Worm (Caenorhabditis elegans) whole organism, late embryonic: Measurements from ENCODE around the gene cutl-19.

Experiments
- C08G9.2 ChIP-seq: sonication (generic microtip); optimal IDR thresholded peaks from 2 replicates; lab custom pipeline; 2016; ENCODE audit warnings: mild to moderate bottlenecking, missing genetic modification characterization, moderate library complexity, missing compliant biosample characterization
- C38D4.7 ChIP-seq: fragments of 200-800 bp; sonication (Bioruptor generic); optimal IDR thresholded peaks from 2 replicates; lab custom pipeline; 2018; ENCODE audit warnings: mild to moderate bottlenecking, missing genetic modification characterization, moderate library complexity, missing compliant biosample characterization
- F13H6.1 ChIP-seq: sonication (generic microtip); optimal IDR thresholded peaks from 2 replicates; lab custom pipeline; 2016; ENCODE audit warnings: missing genetic modification characterization, missing compliant biosample characterization
- K02D7.2 ChIP-seq: sonication (generic microtip); optimal IDR thresholded peaks from 2 replicates; lab custom pipeline; 2017; ENCODE audit warnings: mild to moderate bottlenecking, missing genetic modification characterization, missing compliant biosample characterization
- K09A11.1 ChIP-seq: sonication (generic microtip); optimal IDR thresholded peaks from 2 replicates; lab custom pipeline; 2017; ENCODE audit warnings: antibody characterized with exemption, mild to moderate bottlenecking, missing genetic modification characterization, missing compliant biosample characterization; ENCODE audit not compliant: insufficient read depth
- T23F11.4 ChIP-seq: fragments of 200-800 bp; sonication (Bioruptor generic); optimal IDR thresholded peaks from 2 replicates; lab custom pipeline; 2018; ENCODE audit warnings: mild to moderate bottlenecking, missing genetic modification characterization, missing compliant biosample characterization
- ahr-1 ChIP-seq: sonication (generic microtip); optimal IDR thresholded peaks from 2 replicates; lab custom pipeline; 2016; ENCODE audit warnings: missing genetic modification characterization, missing compliant biosample characterization
- ama-1 ChIP-seq: fragments of 150-350 bp; optimal IDR thresholded peaks from 2 replicates; lab custom pipeline; 2014
- ceh-14 ChIP-seq: sonication (generic microtip); optimal IDR thresholded peaks from 2 replicates; lab custom pipeline; 2016; ENCODE audit warnings: missing genotype, missing genetic modification characterization, missing compliant biosample characterization
- ceh-18 ChIP-seq: sonication (generic microtip); optimal IDR thresholded peaks from 2 replicates; lab custom pipeline; 2016; ENCODE audit warnings: missing genetic modification characterization, missing compliant biosample characterization
- ceh-24 ChIP-seq: sonication (generic microtip); optimal IDR thresholded peaks from 2 replicates; lab custom pipeline; 2016; ENCODE audit warnings: mild to moderate bottlenecking, missing genetic modification characterization, missing compliant biosample characterization
- ceh-30 ChIP-seq: fragments of 150-350 bp; optimal IDR thresholded peaks from 2 replicates; lab custom pipeline; 2014; ENCODE audit warnings: missing biosample characterization, missing genetic modification characterization
- ceh-45 ChIP-seq: fragments of 200-800 bp; sonication (Bioruptor generic); IDR thresholded peaks from 2 replicates; pipeline ENCODE4 v1.3.6; 2022; ENCODE audit warnings: missing genetic modification reagents, missing genetic modification characterization, missing compliant biosample characterization
- ceh-48 ChIP-seq: sonication (generic microtip); optimal IDR thresholded peaks from 2 replicates; lab custom pipeline; 2016; ENCODE audit warnings: missing genetic modification characterization, inconsistent platforms, missing compliant biosample characterization
- ceh-9 ChIP-seq: sonication (generic microtip); optimal IDR thresholded peaks from 2 replicates; lab custom pipeline; 2016; ENCODE audit warnings: mild to moderate bottlenecking, missing genetic modification characterization, inconsistent platforms, missing compliant biosample characterization
- elt-2 ChIP-seq: sonication (generic microtip); optimal IDR thresholded peaks from 2 replicates; lab custom pipeline; 2016; ENCODE audit warnings: missing genetic modification reagents, missing genetic modification characterization, missing compliant biosample characterization
- fax-1 ChIP-seq: sonication (generic microtip); optimal IDR thresholded peaks from 2 replicates; lab custom pipeline; 2016; ENCODE audit warnings: missing genotype, missing genetic modification characterization, missing compliant biosample characterization
- fkh-10 ChIP-seq: fragments of 150-350 bp; optimal IDR thresholded peaks from 2 replicates; lab custom pipeline; 2014; ENCODE audit warnings: missing biosample characterization, missing genetic modification reagents, missing genetic modification characterization
- fkh-6 ChIP-seq: sonication (generic microtip); optimal IDR thresholded peaks from 2 replicates; lab custom pipeline; 2016; ENCODE audit warnings: missing genetic modification characterization, missing compliant biosample characterization
- hlh-13 ChIP-seq: fragments of 200-800 bp; sonication (Bioruptor generic); optimal IDR thresholded peaks from 2 replicates; lab custom pipeline; 2018; ENCODE audit warnings: mild to moderate bottlenecking, missing genetic modification characterization, missing compliant biosample characterization
- lim-6 ChIP-seq: sonication (generic microtip); optimal IDR thresholded peaks from 2 replicates; lab custom pipeline; 2016; ENCODE audit warnings: missing genetic modification characterization, missing compliant biosample characterization
- lin-11 ChIP-seq: fragments of 200-800 bp; sonication (Bioruptor generic); optimal IDR thresholded peaks from 2 replicates; lab custom pipeline; 2018; ENCODE audit warnings: mild to moderate bottlenecking, missing genetic modification characterization, missing compliant biosample characterization
- nfya-1 ChIP-seq: sonication (generic microtip); optimal IDR thresholded peaks from 2 replicates; lab custom pipeline; 2017; ENCODE audit warnings: missing genetic modification characterization, mild to moderate bottlenecking, missing compliant biosample characterization, antibody characterized with exemption, moderate library complexity
- npax-4 ChIP-seq: sonication (generic microtip); optimal IDR thresholded peaks from 2 replicates; lab custom pipeline; 2016; ENCODE audit warnings: missing genetic modification characterization, missing compliant biosample characterization
- odd-2 ChIP-seq: sonication (generic microtip); optimal IDR thresholded peaks from 2 replicates; lab custom pipeline; 2017; ENCODE audit warnings: antibody characterized with exemption, mild to moderate bottlenecking, missing genetic modification characterization, missing compliant biosample characterization
- pax-1 ChIP-seq: fragments of 150-350 bp; optimal IDR thresholded peaks from 2 replicates; lab custom pipeline; 2014; ENCODE audit warnings: missing biosample characterization, missing genetic modification characterization
- pha-4 ChIP-seq: fragments of 150-350 bp; optimal IDR thresholded peaks from 2 replicates; lab custom pipeline; 2018; ENCODE audit warnings: missing biosample characterization, missing genetic modification reagents, missing genetic modification characterization
- pqm-1 ChIP-seq: sonication (generic microtip); optimal IDR thresholded peaks from 2 replicates; lab custom pipeline; 2016; ENCODE audit warnings: missing genetic modification characterization, missing compliant biosample characterization
- pros-1 ChIP-seq: fragments of 150-350 bp; optimal IDR thresholded peaks from 2 replicates; lab custom pipeline; 2014; ENCODE audit warnings: missing biosample characterization, missing genetic modification reagents, missing genetic modification characterization
- ref-2 ChIP-seq: sonication (generic microtip); optimal IDR thresholded peaks from 2 replicates; lab custom pipeline; 2016; ENCODE audit warnings: missing genetic modification characterization, missing compliant biosample characterization
- sdc-2 ChIP-seq: sonication (generic microtip); optimal IDR thresholded peaks from 2 replicates; lab custom pipeline; 2016; ENCODE audit warnings: missing genotype, missing genetic modification characterization, missing compliant biosample characterization
- sox-2 ChIP-seq: fragments of 200-800 bp; sonication (Bioruptor generic); IDR thresholded peaks from 2 replicates; pipeline ENCODE4 v1.3.6; 2022; ENCODE audit warnings: missing genetic modification reagents, missing genetic modification characterization, missing compliant biosample characterization
- sox-4 ChIP-seq: sonication (generic microtip); optimal IDR thresholded peaks from 2 replicates; lab custom pipeline; 2017; ENCODE audit warnings: mild to moderate bottlenecking, missing genetic modification characterization, inconsistent platforms, missing compliant biosample characterization
- syd-9 ChIP-seq: sonication (generic microtip); optimal IDR thresholded peaks from 2 replicates; lab custom pipeline; 2016; ENCODE audit warnings: mild to moderate bottlenecking, missing genetic modification characterization, moderate library complexity, missing compliant biosample characterization
- tbx-2 ChIP-seq: sonication (generic microtip); optimal IDR thresholded peaks from 2 replicates; lab custom pipeline; 2016; ENCODE audit warnings: missing genetic modification characterization, missing compliant biosample characterization
- ttx-3 ChIP-seq: sonication (generic microtip); optimal IDR thresholded peaks from 2 replicates; lab custom pipeline; 2016; ENCODE audit warnings: missing genetic modification reagents, missing genetic modification characterization, missing compliant biosample characterization
- unc-3 ChIP-seq, 2 experiments: fragments of 200-800 bp in 1 of 2; sonication (Bioruptor generic) in 1 of 2; sonication (generic microtip) in 1 of 2; conservative IDR thresholded peaks in 1 of 2; optimal IDR thresholded peaks in 1 of 2; 2 replicates each; pipeline versions ENCODE4 v1.3.6 to Lab custom; 2016 to 2022; ENCODE audit warnings: missing compliant biosample characterization in 2 of 2, missing genetic modification characterization in 2 of 2, missing genetic modification reagents in 1 of 2
- unc-42 ChIP-seq: sonication (generic microtip); optimal IDR thresholded peaks from 2 replicates; lab custom pipeline; 2016; ENCODE audit warnings: missing genotype, missing genetic modification characterization, missing compliant biosample characterization
- unc-55 ChIP-seq: sonication (generic microtip); optimal IDR thresholded peaks from 2 replicates; lab custom pipeline; 2017; ENCODE audit warnings: missing biosample characterization, missing genetic modification reagents, missing genetic modification characterization
- unc-86 ChIP-seq: sonication (generic microtip); optimal IDR thresholded peaks from 2 replicates; lab custom pipeline; 2016; ENCODE audit warnings: missing genetic modification characterization, missing compliant biosample characterization

The cutl-19 gene

DNA sequence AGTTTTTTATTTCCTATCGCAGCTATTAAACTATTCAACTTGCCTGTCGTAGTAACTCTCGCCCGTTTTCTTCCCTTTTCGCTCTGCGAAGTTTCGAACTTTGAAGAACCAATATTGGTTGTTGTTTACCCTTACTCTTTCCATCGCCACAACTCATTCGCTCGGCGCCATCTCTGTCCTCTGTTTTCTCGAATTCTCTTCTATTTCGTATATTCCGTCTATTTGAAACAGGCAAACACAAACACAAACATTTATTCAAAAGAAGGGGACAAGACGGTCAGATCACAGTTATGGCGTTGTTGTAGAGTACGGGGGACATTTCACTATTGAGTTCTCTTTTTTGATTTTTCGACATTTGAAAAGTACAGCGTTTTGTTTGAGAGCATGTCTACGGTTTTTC, 5.4 kb upstream of the cutl-19 start:
- no peak for TF ChIP-seq nfya-1 (tag; lab: Kevin White, UChicago)
- TF ChIP-seq fkh-6: no peak
- TF ChIP-seq ceh-9 (tag; lab: Kevin White, UChicago): no peak
- no peak for TF ChIP-seq ceh-24
- TF ChIP-seq ceh-18 (tag; lab: Kevin White, UChicago): no peak
- TF ChIP-seq elt-2 (tag; lab: Kevin White, UChicago): no peak
- TF ChIP-seq K09A11.1 (tag; lab: Kevin White, UChicago): no peak
- no peak for TF ChIP-seq ama-1 (lab: Kevin White, UChicago)
- no peak for TF ChIP-seq sdc-2 (tag; lab: Kevin White, UChicago)
- no peak for TF ChIP-seq T23F11.4
- TF ChIP-seq K02D7.2 (tag; lab: Kevin White, UChicago): no peak
- no peak for TF ChIP-seq ceh-30
- no peak for TF ChIP-seq lin-11 (tag; lab: Kevin White, UChicago)
- no peak for TF ChIP-seq pqm-1
- no peak for TF ChIP-seq ref-2 (tag; lab: Kevin White, UChicago)

DNA sequence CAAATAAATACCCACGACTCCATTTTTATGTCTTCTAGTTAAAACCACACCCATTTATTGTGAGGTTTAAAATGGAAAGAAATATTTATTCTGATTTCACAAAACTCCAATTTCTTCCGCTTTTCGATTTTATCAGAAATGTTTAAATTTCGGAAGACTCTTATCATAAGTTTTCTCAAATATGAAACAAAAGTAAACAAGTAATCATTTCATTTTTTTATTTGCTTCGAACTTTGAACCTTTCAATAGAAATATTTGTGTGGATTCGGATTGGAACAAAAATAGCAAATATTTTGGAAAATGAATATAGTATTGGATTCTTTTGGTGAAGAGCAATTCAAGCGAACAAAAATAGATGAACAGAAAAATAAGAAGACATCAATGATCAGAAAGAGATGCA, 4.4 kb upstream of the cutl-19 start:
- no peak for TF ChIP-seq sox-2 (GFP tag; lab: Robert Waterston, UW)
- TF ChIP-seq, all 69 proteins: peak for 0

DNA sequence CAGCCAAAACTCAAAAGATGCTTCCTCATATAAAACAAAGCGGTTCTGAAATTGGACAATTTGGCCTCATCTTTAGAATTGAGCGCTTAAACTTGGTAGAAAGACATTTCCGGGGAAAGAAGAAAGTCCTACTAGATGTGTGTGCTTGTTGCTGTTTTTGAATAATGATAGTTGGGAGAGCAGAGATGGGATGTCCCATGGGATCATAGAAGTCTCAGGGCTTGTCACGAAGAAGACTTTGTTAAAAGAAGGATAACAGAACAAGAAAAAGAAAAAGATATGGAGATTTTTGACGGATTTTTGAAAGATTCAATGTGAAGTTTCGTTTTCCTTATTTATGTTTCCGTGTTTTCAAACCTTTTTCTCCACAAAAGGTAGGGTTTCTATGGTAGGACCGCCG, 1.3 kb upstream of the cutl-19 start, which contains the start of gene ZC155.2:
Gene ZC155.2, plus strand, starts transcription at position 301 of the 400 bp plus-strand sequence.
- TF ChIP-seq unc-3 (GFP tag; conservative IDR thresholded peaks at IDR 0.05; lab: Robert Waterston, UW) (no peak), unc-3 (tag; optimal IDR thresholded peaks at IDR 0.05; lab: Kevin White, UChicago) (peak; percentile 33), ref-2 (tag; lab: Kevin White, UChicago) (no peak), F13H6.1 (tag; lab: Kevin White, UChicago) (no peak)

- TF ChIP-seq unc-3 (GFP tag; conservative IDR thresholded peaks at IDR 0.05; lab: Robert Waterston, UW) (no peak), unc-3 (tag; optimal IDR thresholded peaks at IDR 0.05; lab: Kevin White, UChicago) (no peak), fkh-10 (GFP tag; lab: Kevin White, UChicago) (no peak), syd-9 (tag; lab: Kevin White, UChicago) (no peak), ahr-1 (no peak), ceh-14 (tag; lab: Kevin White, UChicago) (no peak), npax-4 (tag; lab: Kevin White, UChicago) (no peak), ceh-24 (no peak), lim-6 (tag; lab: Kevin White, UChicago) (no peak), ceh-18 (tag; lab: Kevin White, UChicago) (no peak), ceh-45 (GFP tag; lab: Robert Waterston, UW) (no peak), pha-4 (no peak), unc-42 (tag; lab: Kevin White, UChicago) (no peak), sdc-2 (tag; lab: Kevin White, UChicago) (no peak), C08G9.2 (tag; lab: Kevin White, UChicago) (no peak)
These were observed 2.0 kb downstream of the cutl-19 start, which contains the start of gene ZC155.4 for ce11 chrIII:5215375-5215774. Gene ZC155.4 (minus strand): TSS chrIII:5215475.

ce11 chrIII:5214162-5214561, 3.2 kb downstream of the cutl-19 start:
- no peak for TF ChIP-seq ttx-3 (tag; lab: Kevin White, UChicago)
- TF ChIP-seq ceh-48 (tag; lab: Kevin White, UChicago): no peak
- no peak for TF ChIP-seq sox-4 (tag; lab: Kevin White, UChicago)
- no peak for TF ChIP-seq hlh-13 (GFP tag; lab: Kevin White, UChicago)
- no peak for TF ChIP-seq C38D4.7 (GFP tag; lab: Kevin White, UChicago)
- TF ChIP-seq tbx-2 (tag; lab: Kevin White, UChicago): no peak
- TF ChIP-seq fax-1 (tag; lab: Kevin White, UChicago): no peak
- no peak for TF ChIP-seq pax-1 (tag; lab: Kevin White, UChicago)
- no peak for TF ChIP-seq ahr-1
- no peak for TF ChIP-seq unc-86 (tag; lab: Kevin White, UChicago)
- TF ChIP-seq unc-55 (GFP tag; lab: Kevin White, UChicago): no peak
- no peak for TF ChIP-seq pros-1 (tag; lab: Kevin White, UChicago)
- no peak for TF ChIP-seq ama-1 (lab: Kevin White, UChicago)
- no peak for TF ChIP-seq odd-2 (tag; lab: Kevin White, UChicago)
